Fruit fly (Drosophila melanogaster) whole organism, embryonic: ENCODE data around the gene Ndae1.

Experiments
- Abd-B ChIP-seq: fragments of 200-800 bp; sonication (Bioruptor generic); optimal IDR thresholded peaks from 2 replicates; lab custom pipeline; 2018; ENCODE audit warnings: missing biosample characterization, mild to moderate bottlenecking, missing genetic modification characterization, moderate library complexity
- Ada2b ChIP-seq: fragments of 200-800 bp; sonication (Bioruptor generic); IDR thresholded peaks from 2 replicates; pipeline ENCODE4 v1.3.6; 2022; ENCODE audit warnings: missing biosample characterization, missing genetic modification characterization
- Blimp-1 ChIP-seq: fragments of 200-800 bp; sonication (Bioruptor generic); optimal IDR thresholded peaks from 3 replicates; lab custom pipeline; 2018; ENCODE audit warnings: missing biosample characterization, missing genetic modification characterization, mild to moderate bottlenecking, moderate library complexity, missing genetic modification reagents
- C15 ChIP-seq: fragments of 200-800 bp; sonication (Bioruptor generic); IDR thresholded peaks from 3 replicates; pipeline ENCODE4 v1.3.6; 2022; ENCODE audit warnings: missing biosample characterization, missing genetic modification characterization
- CG10267 ChIP-seq: fragments of 200-800 bp; sonication (Bioruptor generic); optimal IDR thresholded peaks from 2 replicates; lab custom pipeline; 2018; ENCODE audit warnings: missing biosample characterization, mild to moderate bottlenecking, missing genetic modification characterization, moderate library complexity
- CG10565 ChIP-seq: fragments of 200-800 bp; sonication (Bioruptor generic); optimal IDR thresholded peaks from 3 replicates; lab custom pipeline; 2016; ENCODE audit warnings: missing biosample characterization, mild to moderate bottlenecking, missing genetic modification characterization
- CG10979 ChIP-seq: fragments of 200-800 bp; sonication (Bioruptor generic); optimal IDR thresholded peaks from 2 replicates; lab custom pipeline; 2018; ENCODE audit warnings: missing biosample characterization, mild to moderate bottlenecking, missing genetic modification characterization, moderate library complexity
- CG12391 ChIP-seq: fragments of 200-800 bp; sonication (Bioruptor generic); optimal IDR thresholded peaks from 3 replicates; lab custom pipeline; 2018; ENCODE audit warnings: missing biosample characterization, mild to moderate bottlenecking, missing genetic modification characterization, moderate library complexity
- CG17359 ChIP-seq: fragments of 200-800 bp; sonication (Bioruptor generic); optimal IDR thresholded peaks from 3 replicates; lab custom pipeline; 2018; ENCODE audit warnings: missing biosample characterization, mild to moderate bottlenecking, missing genetic modification characterization, moderate library complexity
- CG18476 ChIP-seq: fragments of 200-800 bp; sonication (Bioruptor generic); optimal IDR thresholded peaks from 2 replicates; lab custom pipeline; 2016; ENCODE audit warnings: missing biosample characterization, mild to moderate bottlenecking, missing genetic modification characterization
- CG18599 ChIP-seq: fragments of 200-800 bp; sonication (Bioruptor generic); optimal IDR thresholded peaks from 3 replicates; lab custom pipeline; 2017; ENCODE audit warnings: missing biosample characterization, missing genetic modification characterization, mild to moderate bottlenecking, moderate library complexity, missing genetic modification reagents
- CG2678 ChIP-seq: fragments of 200-800 bp; sonication (Bioruptor generic); optimal IDR thresholded peaks from 3 replicates; lab custom pipeline; 2019; ENCODE audit warnings: missing biosample characterization, mild to moderate bottlenecking, missing genetic modification characterization, moderate library complexity
- CG31441 ChIP-seq: fragments of 200-800 bp; sonication (Bioruptor generic); IDR thresholded peaks from 2 replicates; pipeline ENCODE4 v1.3.6; 2022; ENCODE audit warnings: missing biosample characterization, missing genetic modification characterization
- CG6254 ChIP-seq: fragments of 200-800 bp; sonication (Bioruptor generic); optimal IDR thresholded peaks from 3 replicates; lab custom pipeline; 2017; ENCODE audit warnings: mild to moderate bottlenecking, missing biosample characterization, missing genetic modification reagents, missing genetic modification characterization
- CG7839 ChIP-seq: fragments of 200-800 bp; sonication (Bioruptor generic); optimal IDR thresholded peaks from 3 replicates; lab custom pipeline; 2018; ENCODE audit warnings: missing biosample characterization, mild to moderate bottlenecking, missing genetic modification characterization, moderate library complexity
- CG8388 ChIP-seq: fragments of 200-800 bp; sonication (Bioruptor generic); optimal IDR thresholded peaks from 2 replicates; lab custom pipeline; 2019; ENCODE audit warnings: missing biosample characterization, mild to moderate bottlenecking, missing genetic modification characterization, moderate library complexity
- D19B ChIP-seq: fragments of 200-800 bp; sonication (Bioruptor generic); optimal IDR thresholded peaks from 2 replicates; lab custom pipeline; 2017; ENCODE audit warnings: missing biosample characterization, mild to moderate bottlenecking, missing genetic modification characterization
- Hr51 ChIP-seq, 2 experiments: fragments of 200-800 bp; sonication (Bioruptor generic); optimal IDR thresholded peaks; 2 replicates in 1 of 2; 3 replicates in 1 of 2; lab custom pipeline; 2016 to 2018; ENCODE audit warnings: missing biosample characterization in 2 of 2, missing genetic modification characterization in 2 of 2, mild to moderate bottlenecking in 1 of 2, moderate library complexity in 1 of 2
- Mes4 ChIP-seq: fragments of 200-800 bp; sonication (Bioruptor generic); optimal IDR thresholded peaks from 2 replicates; lab custom pipeline; 2016; ENCODE audit warnings: missing biosample characterization, missing genetic modification characterization
- Opbp ChIP-seq: fragments of 200-800 bp; sonication (Bioruptor generic); IDR thresholded peaks from 3 replicates; pipeline ENCODE4 v1.3.6; 2022; ENCODE audit warnings: missing biosample characterization, missing genetic modification characterization; ENCODE audit not compliant: partially characterized antibody
- Ptx1 ChIP-seq: fragments of 200-800 bp; sonication (Bioruptor generic); IDR thresholded peaks from 2 replicates; pipeline ENCODE4 v1.3.6; 2022; ENCODE audit warnings: missing biosample characterization, missing genetic modification characterization
- Sox100B ChIP-seq: fragments of 200-800 bp; sonication (Bioruptor generic); optimal IDR thresholded peaks from 3 replicates; lab custom pipeline; 2018; ENCODE audit warnings: missing biosample characterization, mild to moderate bottlenecking, missing genetic modification characterization
- Sox102F ChIP-seq: fragments of 200-800 bp; sonication (Bioruptor generic); optimal IDR thresholded peaks from 2 replicates; lab custom pipeline; 2018; ENCODE audit warnings: missing biosample characterization, mild to moderate bottlenecking, missing genetic modification characterization, moderate library complexity
- Ssrp ChIP-seq: fragments of 200-800 bp; sonication (Bioruptor generic); optimal IDR thresholded peaks from 2 replicates; lab custom pipeline; 2018; ENCODE audit warnings: missing biosample characterization, mild to moderate bottlenecking, missing genetic modification characterization, moderate library complexity
- Xrp1 ChIP-seq: fragments of 200-800 bp; sonication (Bioruptor generic); IDR thresholded peaks from 2 replicates; pipeline ENCODE4 v1.3.6; 2022; ENCODE audit warnings: missing biosample characterization, missing genetic modification characterization
- ato ChIP-seq: fragments of 200-800 bp; sonication (Bioruptor generic); IDR thresholded peaks from 2 replicates; pipeline ENCODE4 v1.3.6; 2022; ENCODE audit warnings: missing biosample characterization, missing genetic modification characterization; ENCODE audit not compliant: partially characterized antibody
- bsh ChIP-seq, 2 experiments: fragments of 200-800 bp; sonication (Bioruptor generic); optimal IDR thresholded peaks; 2 replicates each; lab custom pipeline; 2017 to 2018; ENCODE audit warnings: mild to moderate bottlenecking in 2 of 2, missing biosample characterization in 2 of 2, missing genetic modification characterization in 2 of 2, moderate library complexity in 1 of 2
- ci ChIP-seq: fragments of 200-800 bp; sonication (Bioruptor generic); IDR thresholded peaks from 3 replicates; pipeline ENCODE4 v1.3.6; 2022; ENCODE audit warnings: missing biosample characterization, missing genetic modification characterization
- da ChIP-seq: fragments of 200-800 bp; sonication (Bioruptor generic); optimal IDR thresholded peaks from 2 replicates; lab custom pipeline; 2016; ENCODE audit warnings: missing biosample characterization, missing genetic modification characterization
- dmrt99B ChIP-seq: fragments of 200-800 bp; sonication (Bioruptor generic); optimal IDR thresholded peaks from 2 replicates; lab custom pipeline; 2018; ENCODE audit warnings: missing biosample characterization, mild to moderate bottlenecking, missing genetic modification characterization, moderate library complexity
- dysf ChIP-seq: fragments of 200-800 bp; sonication (Bioruptor generic); IDR thresholded peaks from 3 replicates; pipeline ENCODE4 v1.3.6; 2022; ENCODE audit warnings: missing biosample characterization, missing genetic modification characterization
- eve ChIP-seq, 2 experiments: fragments of >200 bp; optimal IDR thresholded peaks; 2 replicates each; lab custom pipeline; 2017; ENCODE audit warnings: missing biosample characterization in 2 of 2, missing genetic modification characterization in 2 of 2
- fd96Cb ChIP-seq: fragments of 200-800 bp; sonication (Bioruptor generic); optimal IDR thresholded peaks from 2 replicates; lab custom pipeline; 2018; ENCODE audit warnings: missing biosample characterization, mild to moderate bottlenecking, missing genetic modification characterization, moderate library complexity
- gem ChIP-seq: fragments of 200-800 bp; sonication (Bioruptor generic); optimal IDR thresholded peaks from 2 replicates; lab custom pipeline; 2019; ENCODE audit warnings: missing biosample characterization, mild to moderate bottlenecking, missing genetic modification characterization, moderate library complexity
- grau ChIP-seq: fragments of 200-800 bp; optimal IDR thresholded peaks from 3 replicates; lab custom pipeline; 2019; ENCODE audit warnings: missing biosample characterization, mild to moderate bottlenecking, missing genetic modification characterization, moderate library complexity
- hkb ChIP-seq, 2 experiments: fragments of 200-800 bp in 1 of 2; fragments of >200 bp in 1 of 2; sonication (Bioruptor generic) in 1 of 2; IDR thresholded peaks in 1 of 2; optimal IDR thresholded peaks in 1 of 2; 2 replicates each; pipeline versions ENCODE4 v1.3.6 to Lab custom; 2017 to 2022; ENCODE audit warnings: missing biosample characterization in 1 of 2, missing genetic modification characterization in 1 of 2
- phol ChIP-seq: fragments of 200-800 bp; sonication (Bioruptor generic); optimal IDR thresholded peaks from 3 replicates; lab custom pipeline; 2018; ENCODE audit warnings: missing biosample characterization, mild to moderate bottlenecking, missing genetic modification characterization, moderate library complexity
- sc ChIP-seq, 3 experiments: fragments of >200 bp in 2 of 3; fragments of 200-800 bp in 1 of 3; sonication (Bioruptor generic) in 1 of 3; optimal IDR thresholded peaks; 2 replicates in 2 of 3; 3 replicates in 1 of 3; lab custom pipeline; 2017; ENCODE audit warnings: mild to moderate bottlenecking in 1 of 3, missing biosample characterization in 1 of 3, missing genetic modification characterization in 1 of 3, missing genetic modification reagents in 1 of 3
- slou ChIP-seq: fragments of 200-800 bp; sonication (Bioruptor generic); optimal IDR thresholded peaks from 3 replicates; lab custom pipeline; 2016; ENCODE audit warnings: missing biosample characterization, missing genetic modification characterization
- stc ChIP-seq: fragments of 200-800 bp; sonication (Bioruptor generic); IDR thresholded peaks from 2 replicates; pipeline ENCODE4 v1.3.6; 2022; ENCODE audit warnings: missing biosample characterization, missing genetic modification characterization
- tap ChIP-seq: fragments of 200-800 bp; optimal IDR thresholded peaks from 3 replicates; lab custom pipeline; 2019; ENCODE audit warnings: missing biosample characterization, mild to moderate bottlenecking, missing genetic modification characterization, moderate library complexity
- unpg ChIP-seq: fragments of 200-800 bp; sonication (Bioruptor generic); optimal IDR thresholded peaks from 3 replicates; lab custom pipeline; 2018; ENCODE audit warnings: missing biosample characterization, mild to moderate bottlenecking, missing genetic modification characterization, moderate library complexity
- vvl ChIP-seq: fragments of 200-800 bp; sonication (Bioruptor generic); IDR thresholded peaks from 2 replicates; pipeline ENCODE4 v1.3.6; 2022; ENCODE audit warnings: missing biosample characterization, missing genetic modification characterization

Ndae1 gene

dm6 chr2L:7264396-7264795, 15.3 kb upstream of the Ndae1 start (continued):
- TF ChIP-seq phol (tag; lab: Kevin White, UChicago) (peak; percentile 42), CG10979 (tag; lab: Kevin White, UChicago) (peak; percentile 49), C15 (no peak), da (GFP tag; lab: Kevin White, UChicago) (no peak), Blimp-1 (GFP tag; lab: Kevin White, UChicago) (peak; percentile 44), Xrp1 (GFP tag; lab: Robert Waterston, UW) (peak; percentile 34; the same call in 1 of the 2 replicates), Sox100B (peak; percentile 2), CG8388 (GFP tag; lab: Kevin White, UChicago) (peak; percentile 25), unpg (peak; percentile 18), Sox102F (peak; percentile 40), CG2678 (tag; lab: Kevin White, UChicago) (peak; percentile 39), Mes4 (GFP tag; lab: Kevin White, UChicago) (no peak), Ada2b (no peak), CG12391 (peak; percentile 17), CG10565 (GFP tag; lab: Kevin White, UChicago) (no peak), CG7839 (tag; lab: Kevin White, UChicago) (peak; percentile 31), tap (tag; lab: Kevin White, UChicago) (peak; percentile 21), dmrt99B (peak; percentile 39), Hr51 (GFP tag; optimal IDR thresholded peaks at IDR 0.05; lab: Kevin White, UChicago) (peak in 1 of 2 experiments; percentile 36), Opbp (GFP tag; lab: Robert Waterston, UW) (no peak), dysf (GFP tag; lab: Robert Waterston, UW) (0 out of 3 replicates have a peak, but pooled peaks have one; percentile 31), stc (GFP tag; lab: Robert Waterston, UW) (peak; percentile 29; the same call in 1 of the 2 replicates), grau (tag; lab: Kevin White, UChicago) (peak; percentile 20), CG18599 (GFP tag; lab: Kevin White, UChicago) (peak; percentile 14), gem (peak; percentile 59), vvl (GFP tag; lab: Robert Waterston, UW) (peak; percentile 15; the same call in 1 of the 2 replicates), D19B (no peak), CG10267 (tag; lab: Kevin White, UChicago) (peak; percentile 6), Ssrp (tag; lab: Kevin White, UChicago) (peak; percentile 27), CG6254 (GFP tag; lab: Kevin White, UChicago) (no peak), Ptx1 (GFP tag; lab: Robert Waterston, UW) (peak; percentile 37; the same call in 1 of the 2 replicates), CG17359 (tag; lab: Kevin White, UChicago) (peak; percentile 45), eve (GFP tag; optimal IDR thresholded peaks at IDR 0.05; lab: Kevin White, UChicago) (peak in 1 of 2 experiments; percentile 22), sc (optimal IDR thresholded peaks at IDR 0.05; lab: Kevin White, UChicago) (no peak), sc (GFP tag; optimal IDR thresholded peaks at IDR 0.05; lab: Kevin White, UChicago) (peak; percentile 3), CG31441 (GFP tag; lab: Robert Waterston, UW) (0 out of 2 replicates have a peak, but pooled peaks have one; percentile 31), slou (no peak), bsh (GFP tag; optimal IDR thresholded peaks at IDR 0.05; lab: Kevin White, UChicago) (peak in 1 of 2 experiments; percentile 38), fd96Cb (peak; percentile 18)

DNA sequence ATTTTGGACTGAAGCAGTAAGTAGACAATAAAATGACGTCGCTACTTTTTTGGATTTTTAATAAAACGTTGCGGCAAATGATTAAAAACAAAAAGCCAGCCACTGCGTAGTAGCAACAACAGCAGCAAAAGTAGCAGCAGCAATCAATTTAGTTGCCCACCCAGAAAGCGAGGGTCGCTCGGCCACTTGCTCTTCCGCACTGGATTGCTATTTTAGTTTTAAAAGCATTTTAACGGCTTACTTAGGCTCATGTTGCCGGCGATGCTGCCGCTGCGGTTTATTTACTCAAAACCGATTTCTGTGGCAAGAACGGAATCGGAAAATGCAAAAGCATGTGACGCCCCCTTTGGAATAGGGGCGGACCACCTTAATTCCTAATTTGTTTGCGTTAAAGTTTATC, 13.4 kb upstream of the Ndae1 start:
- peak; percentile 88 for TF ChIP-seq CG18476 (GFP tag; lab: Kevin White, UChicago)
- 0 out of 3 replicates have a peak, but pooled peaks have one; percentile 41 for TF ChIP-seq ci (GFP tag; lab: Robert Waterston, UW)
- TF ChIP-seq hkb (optimal IDR thresholded peaks at IDR 0.05; lab: Kevin White, UChicago) = peak; percentile 82
- TF ChIP-seq hkb (GFP tag; IDR thresholded peaks at IDR 0.05; lab: Robert Waterston, UW) = no peak
- no peak for TF ChIP-seq ato
- TF ChIP-seq Abd-B (GFP tag; lab: Kevin White, UChicago) = peak; percentile 1
